Fruit fly (Drosophila melanogaster): ENCODE measurements around the gene CG34165.

The CG34165 gene

dm6 chr2L:14706194-14706593, 7.4 kb upstream of the CG34165 start (continued):
- TF ChIP-seq bab2 (GFP tag; optimal IDR thresholded peaks at IDR 0.05) = peak; percentile 67
- TF ChIP-seq Sry-δ (GFP tag; optimal IDR thresholded peaks at IDR 0.05) = peak; percentile 50
- TF ChIP-seq C15 (GFP tag; IDR thresholded peaks at IDR 0.05) = no peak
- TF ChIP-seq tll (GFP tag; optimal IDR thresholded peaks at IDR 0.05) = peak in 1 of 2 experiments; percentile 37
- no peak for TF ChIP-seq jing (GFP tag; optimal IDR thresholded peaks at IDR 0.05)
- TF ChIP-seq Kr (GFP tag; optimal IDR thresholded peaks at IDR 0.05) = no peak
- peak; percentile 46 for TF ChIP-seq CG13424 (tag; optimal IDR thresholded peaks at IDR 0.05)
- TF ChIP-seq Atf6 (GFP tag; IDR thresholded peaks at IDR 0.05) = no peak; the same call in 1 of the 2 replicates
- peak; percentile 72 for TF ChIP-seq az2 (GFP tag; optimal IDR thresholded peaks at IDR 0.05)
- peak; percentile 52 for TF ChIP-seq shn (GFP tag; optimal IDR thresholded peaks at IDR 0.05)
- TF ChIP-seq Hey (tag; optimal IDR thresholded peaks at IDR 0.05) = no peak
- no peak for TF ChIP-seq CG18011 (GFP tag; optimal IDR thresholded peaks at IDR 0.05)
- TF ChIP-seq nerfin-2 (GFP tag; IDR thresholded peaks at IDR 0.05; ENCODE audit: partially characterized antibody) = no peak
- TF ChIP-seq sd (tag; optimal IDR thresholded peaks at IDR 0.05) = peak; percentile 47
- no peak for TF ChIP-seq Lim3 (GFP tag; IDR thresholded peaks at IDR 0.05)
- peak; percentile 45 for TF ChIP-seq CG6813 (GFP tag; optimal IDR thresholded peaks at IDR 0.05)
- TF ChIP-seq gsb (GFP tag; IDR thresholded peaks at IDR 0.05) = peak; percentile 58
- TF ChIP-seq eve (GFP tag; optimal IDR thresholded peaks at IDR 0.05) = no peak
- no peak for TF ChIP-seq run (tag; optimal IDR thresholded peaks at IDR 0.05)
- peak; percentile 60; the same call in 1 of the 2 replicates for TF ChIP-seq CG17328 (GFP tag; IDR thresholded peaks at IDR 0.05)
- TF ChIP-seq CG11398 (GFP tag; optimal IDR thresholded peaks at IDR 0.05) = peak; percentile 7
- TF ChIP-seq Fer2 (tag; optimal IDR thresholded peaks at IDR 0.05) = peak; percentile 33
- TF ChIP-seq oc (tag; optimal IDR thresholded peaks at IDR 0.05) = peak; percentile 13
- TF ChIP-seq so (GFP tag; IDR thresholded peaks at IDR 0.05) = peak; percentile 35; the same call in 1 of the 3 replicates
- TF ChIP-seq CG14014 (GFP tag; IDR thresholded peaks at IDR 0.05) = peak; percentile 45
- TF ChIP-seq Max (GFP tag; optimal IDR thresholded peaks at IDR 0.05) = peak; percentile 67
- TF ChIP-seq CG14050 (GFP tag; IDR thresholded peaks at IDR 0.05) = no peak; the same call in 2 of the 3 replicates
- peak; percentile 69 for TF ChIP-seq CG16863 (GFP tag; optimal IDR thresholded peaks at IDR 0.05)
- TF ChIP-seq CG12104 (GFP tag; optimal IDR thresholded peaks at IDR 0.05) = no peak
- TF ChIP-seq Hr39 (optimal IDR thresholded peaks at IDR 0.05) = no peak
- no peak for TF ChIP-seq Eip74EF (GFP tag; optimal IDR thresholded peaks at IDR 0.05)
- TF ChIP-seq CG9817 (tag; optimal IDR thresholded peaks at IDR 0.05) = peak; percentile 66
- peak; percentile 57 for TF ChIP-seq CG14667 (GFP tag; IDR thresholded peaks at IDR 0.05)
- TF ChIP-seq CG17359 (tag; optimal IDR thresholded peaks at IDR 0.05) = peak; percentile 77
- TF ChIP-seq row (GFP tag; IDR thresholded peaks at IDR 0.05) = no peak
- TF ChIP-seq schlank (tag; optimal IDR thresholded peaks at IDR 0.05) = no peak
- TF ChIP-seq Optix (GFP tag; IDR thresholded peaks at IDR 0.05) = peak; percentile 41
- TF ChIP-seq gcm2 (GFP tag; optimal IDR thresholded peaks at IDR 0.05) = peak; percentile 28
- TF ChIP-seq Chrac-16 (GFP tag; optimal IDR thresholded peaks at IDR 0.05) = peak; percentile 72
- TF ChIP-seq CG15696 (tag; optimal IDR thresholded peaks at IDR 0.05) = peak; percentile 86
- TF ChIP-seq CG10979 (tag; optimal IDR thresholded peaks at IDR 0.05) = peak; percentile 68
- peak; percentile 78; the same call in 2 of the 3 replicates for TF ChIP-seq otp (GFP tag; IDR thresholded peaks at IDR 0.05)
- peak; percentile 51 for TF ChIP-seq CG15269 (tag; optimal IDR thresholded peaks at IDR 0.05)
- no peak for TF ChIP-seq unc-4 (GFP tag; IDR thresholded peaks at IDR 0.05; ENCODE audit: partially characterized antibody)
- peak; percentile 69 for TF ChIP-seq gem (tag; optimal IDR thresholded peaks at IDR 0.05)
- TF ChIP-seq lilli (GFP tag; optimal IDR thresholded peaks at IDR 0.05) = peak; percentile 76
- peak; percentile 23 for TF ChIP-seq ewg (GFP tag; optimal IDR thresholded peaks at IDR 0.05)
- no peak for TF ChIP-seq Sry-β (GFP tag; optimal IDR thresholded peaks at IDR 0.05)
- TF ChIP-seq CG2875 (GFP tag; optimal IDR thresholded peaks at IDR 0.05) = peak; percentile 47
- peak; percentile 30; the same call in 2 of the 3 replicates for TF ChIP-seq H15 (GFP tag; IDR thresholded peaks at IDR 0.05)

Measured in whole organism, embryonic.